Worm (Caenorhabditis elegans): ENCODE results near the gene flp-34.

The flp-34 gene

DNA sequence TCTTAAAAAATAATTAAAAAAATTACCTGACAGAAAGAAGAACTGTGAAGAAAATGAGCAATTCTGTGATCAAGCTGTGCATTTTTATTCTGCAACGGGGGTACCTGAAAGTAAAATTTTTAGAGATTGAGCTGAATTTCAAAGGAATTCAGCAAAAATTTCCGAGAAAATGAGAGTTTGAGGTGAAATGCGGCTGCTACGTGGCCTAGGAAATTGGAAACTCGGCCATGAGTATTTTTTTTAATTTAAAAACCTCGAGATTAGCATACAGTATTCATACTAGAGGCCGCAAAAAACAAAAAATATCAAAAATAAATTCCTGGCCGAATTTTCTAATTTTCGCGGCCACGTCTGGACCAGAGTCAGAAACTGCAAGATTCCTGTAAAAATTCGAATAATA lies at the start of gene flp-34:
TSS of gene flp-34 (minus strand) at position 101 of the 400 bp plus-strand sequence.
- TF ChIP-seq aly-1 (tag; optimal IDR thresholded peaks at IDR 0.05) (no peak), hmbx-1 (tag; optimal IDR thresholded peaks at IDR 0.05) (no peak), scrt-1 (GFP tag; IDR thresholded peaks at IDR 0.05) (no peak), tbx-11 (GFP tag; IDR thresholded peaks at IDR 0.05) (no peak), tra-4 (tag; optimal IDR thresholded peaks at IDR 0.05) (no peak), ets-7 (tag; optimal IDR thresholded peaks at IDR 0.05) (no peak), flt-1 (GFP tag; IDR thresholded peaks at IDR 0.05) (no peak), B0310.2 (tag; optimal IDR thresholded peaks at IDR 0.05) (no peak), tbx-37 (GFP tag; conservative IDR thresholded peaks at IDR 0.05) (no peak), hnd-1 (tag; optimal IDR thresholded peaks at IDR 0.05) (no peak), ama-1 (optimal IDR thresholded peaks at IDR 0.05) (no peak), ceh-36 (tag; optimal IDR thresholded peaks at IDR 0.05) (no peak), F13C5.2 (tag; optimal IDR thresholded peaks at IDR 0.05) (no peak), sea-1 (GFP tag; conservative IDR thresholded peaks at IDR 0.05) (no peak), pes-1 (GFP tag; IDR thresholded peaks at IDR 0.05) (no peak), hmg-4 (GFP tag; optimal IDR thresholded peaks at IDR 0.05) (no peak), ceh-13 (GFP tag; optimal IDR thresholded peaks at IDR 0.05) (no peak)

DNA sequence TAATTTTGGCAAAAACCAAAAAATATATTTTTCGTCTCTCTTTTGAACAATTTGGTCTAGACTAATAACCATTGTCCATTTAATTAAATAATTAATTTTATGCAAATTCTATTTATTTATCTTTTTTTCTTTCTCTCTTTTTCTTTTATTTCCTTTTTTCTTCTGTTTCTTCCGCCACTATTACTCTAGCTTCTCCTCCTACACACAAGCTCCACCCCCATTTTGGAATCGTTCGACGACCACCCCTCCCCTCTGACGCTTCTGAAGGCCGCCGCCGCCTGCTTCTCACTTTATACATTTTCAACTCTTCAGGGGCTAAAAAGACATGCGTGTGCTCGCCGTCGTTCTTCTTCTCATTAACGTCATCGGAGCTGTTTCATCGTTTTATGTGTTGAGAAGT lies 41.7 kb upstream of the flp-34 start, which contains the start of gene K10C9.1:
TSS of gene K10C9.1 (plus strand) at position 301 of the 400 bp plus-strand sequence.
- TF ChIP-seq F13C5.2 (tag; optimal IDR thresholded peaks at IDR 0.05) (no peak), B0310.2 (tag; optimal IDR thresholded peaks at IDR 0.05) (no peak), hmbx-1 (tag; optimal IDR thresholded peaks at IDR 0.05) (no peak), ceh-13 (GFP tag; optimal IDR thresholded peaks at IDR 0.05) (no peak), ets-7 (tag; optimal IDR thresholded peaks at IDR 0.05) (no peak), flt-1 (GFP tag; IDR thresholded peaks at IDR 0.05) (no peak), tra-4 (tag; optimal IDR thresholded peaks at IDR 0.05) (no peak), hnd-1 (tag; optimal IDR thresholded peaks at IDR 0.05) (no peak), tbx-11 (GFP tag; IDR thresholded peaks at IDR 0.05) (no peak), hmg-4 (GFP tag; optimal IDR thresholded peaks at IDR 0.05) (no peak), ama-1 (optimal IDR thresholded peaks at IDR 0.05) (no peak), aly-1 (tag; optimal IDR thresholded peaks at IDR 0.05) (no peak), tbx-37 (GFP tag; conservative IDR thresholded peaks at IDR 0.05) (no peak), ceh-36 (tag; optimal IDR thresholded peaks at IDR 0.05) (no peak), scrt-1 (GFP tag; IDR thresholded peaks at IDR 0.05) (no peak), pes-1 (GFP tag; IDR thresholded peaks at IDR 0.05) (no peak), sea-1 (GFP tag; conservative IDR thresholded peaks at IDR 0.05) (no peak)

DNA sequence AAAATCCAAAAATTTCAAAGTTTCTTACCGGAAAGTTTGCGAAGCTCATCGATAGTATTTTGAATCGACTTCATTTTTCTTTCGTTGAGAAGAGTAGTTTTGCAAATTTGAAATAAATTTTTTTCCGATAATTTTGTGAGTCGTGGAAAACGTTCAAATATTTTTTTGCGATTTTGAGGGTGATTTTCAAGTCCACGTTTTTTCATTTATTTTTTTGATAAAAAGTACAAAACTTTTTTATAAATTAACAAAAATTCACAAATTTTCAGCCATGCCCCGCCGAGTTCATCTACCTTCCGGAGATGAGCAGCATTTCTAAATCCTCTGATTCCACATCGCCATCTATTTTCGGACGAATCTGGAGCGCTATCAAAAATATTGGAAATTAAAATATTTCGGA lies 34.3 kb upstream of the flp-34 start, which contains the start of gene K10C9.7:
TSS of gene K10C9.7 (minus strand) at position 101 of the 400 bp plus-strand sequence.
- no peak for TF ChIP-seq tra-4 (tag; optimal IDR thresholded peaks at IDR 0.05)
- TF ChIP-seq B0310.2 (tag; optimal IDR thresholded peaks at IDR 0.05), result no peak
- TF ChIP-seq ama-1 (optimal IDR thresholded peaks at IDR 0.05), result no peak

DNA sequence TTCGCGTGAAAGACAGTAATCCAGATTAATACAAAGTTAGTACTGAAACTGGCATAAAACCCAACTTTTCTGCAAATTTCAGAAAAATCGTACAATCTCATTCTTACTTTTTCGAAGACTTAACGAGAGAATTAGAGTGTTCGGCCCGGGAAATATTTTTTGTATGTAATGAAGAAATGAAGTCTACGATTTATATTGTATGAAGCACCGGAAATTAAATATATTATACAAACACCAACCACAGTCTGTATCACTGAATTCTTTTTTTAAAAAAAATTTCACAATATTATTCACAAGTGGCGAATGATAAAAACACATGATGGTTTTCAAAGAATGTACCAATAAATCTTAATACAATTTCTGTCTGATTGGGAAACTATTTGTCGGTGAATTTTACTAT lies 31.3 kb upstream of the flp-34 start, which contains the start of gene str-67:
TSS of gene str-67 (minus strand) at position 101 of the 400 bp plus-strand sequence.
- no peak for TF ChIP-seq scrt-1 (GFP tag; IDR thresholded peaks at IDR 0.05)
- TF ChIP-seq ama-1 (optimal IDR thresholded peaks at IDR 0.05), result no peak
- no peak for TF ChIP-seq ets-7 (tag; optimal IDR thresholded peaks at IDR 0.05)
- no peak for TF ChIP-seq tbx-37 (GFP tag; conservative IDR thresholded peaks at IDR 0.05)
- no peak for TF ChIP-seq flt-1 (GFP tag; IDR thresholded peaks at IDR 0.05)
- no peak for TF ChIP-seq hmg-4 (GFP tag; optimal IDR thresholded peaks at IDR 0.05)
- TF ChIP-seq pes-1 (GFP tag; IDR thresholded peaks at IDR 0.05), result no peak
- no peak for TF ChIP-seq B0310.2 (tag; optimal IDR thresholded peaks at IDR 0.05)
- no peak for TF ChIP-seq hmbx-1 (tag; optimal IDR thresholded peaks at IDR 0.05)
- TF ChIP-seq sea-1 (GFP tag; conservative IDR thresholded peaks at IDR 0.05), result no peak
- TF ChIP-seq tra-4 (tag; optimal IDR thresholded peaks at IDR 0.05), result no peak
- no peak for TF ChIP-seq ceh-36 (tag; optimal IDR thresholded peaks at IDR 0.05)
- no peak for TF ChIP-seq aly-1 (tag; optimal IDR thresholded peaks at IDR 0.05)
- TF ChIP-seq hnd-1 (tag; optimal IDR thresholded peaks at IDR 0.05), result no peak
- TF ChIP-seq F13C5.2 (tag; optimal IDR thresholded peaks at IDR 0.05), result no peak

DNA sequence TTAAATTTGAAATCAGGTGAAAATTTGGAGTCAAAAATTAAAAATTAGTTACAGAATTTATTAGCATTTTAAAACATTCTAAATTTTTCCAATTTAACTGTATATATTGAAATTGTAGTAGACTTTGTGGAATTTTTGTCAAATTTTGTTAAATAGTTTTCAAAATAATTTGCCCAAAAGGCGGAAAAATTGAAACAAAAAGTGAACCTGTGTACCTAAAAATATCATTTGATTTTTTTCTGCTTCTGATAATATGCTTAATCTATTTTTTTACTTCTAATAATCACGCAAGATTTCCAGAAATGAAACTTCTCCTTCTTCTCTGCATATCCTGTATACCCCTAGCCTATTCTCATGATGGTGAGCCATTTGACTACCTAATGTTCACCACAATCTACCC lies 28.1 kb upstream of the flp-34 start, which contains the start of gene rnst-2:
TSS of gene rnst-2 (plus strand) at position 301 of the 400 bp plus-strand sequence.
- no peak for TF ChIP-seq ceh-36 (tag; optimal IDR thresholded peaks at IDR 0.05)
- no peak for TF ChIP-seq hmg-4 (GFP tag; optimal IDR thresholded peaks at IDR 0.05)
- TF ChIP-seq tbx-37 (GFP tag; conservative IDR thresholded peaks at IDR 0.05), result no peak
- TF ChIP-seq scrt-1 (GFP tag; IDR thresholded peaks at IDR 0.05), result no peak
- no peak for TF ChIP-seq F13C5.2 (tag; optimal IDR thresholded peaks at IDR 0.05)
- TF ChIP-seq hnd-1 (tag; optimal IDR thresholded peaks at IDR 0.05), result no peak
- no peak for TF ChIP-seq ets-7 (tag; optimal IDR thresholded peaks at IDR 0.05)
- no peak for TF ChIP-seq ceh-13 (GFP tag; optimal IDR thresholded peaks at IDR 0.05)
- TF ChIP-seq tra-4 (tag; optimal IDR thresholded peaks at IDR 0.05), result no peak
- TF ChIP-seq ama-1 (optimal IDR thresholded peaks at IDR 0.05), result no peak
- no peak for TF ChIP-seq B0310.2 (tag; optimal IDR thresholded peaks at IDR 0.05)
- TF ChIP-seq hmbx-1 (tag; optimal IDR thresholded peaks at IDR 0.05), result no peak
- TF ChIP-seq tbx-11 (GFP tag; IDR thresholded peaks at IDR 0.05), result no peak
- TF ChIP-seq aly-1 (tag; optimal IDR thresholded peaks at IDR 0.05), result no peak
- no peak for TF ChIP-seq pes-1 (GFP tag; IDR thresholded peaks at IDR 0.05)
- TF ChIP-seq flt-1 (GFP tag; IDR thresholded peaks at IDR 0.05), result no peak
- no peak for TF ChIP-seq sea-1 (GFP tag; conservative IDR thresholded peaks at IDR 0.05)

DNA sequence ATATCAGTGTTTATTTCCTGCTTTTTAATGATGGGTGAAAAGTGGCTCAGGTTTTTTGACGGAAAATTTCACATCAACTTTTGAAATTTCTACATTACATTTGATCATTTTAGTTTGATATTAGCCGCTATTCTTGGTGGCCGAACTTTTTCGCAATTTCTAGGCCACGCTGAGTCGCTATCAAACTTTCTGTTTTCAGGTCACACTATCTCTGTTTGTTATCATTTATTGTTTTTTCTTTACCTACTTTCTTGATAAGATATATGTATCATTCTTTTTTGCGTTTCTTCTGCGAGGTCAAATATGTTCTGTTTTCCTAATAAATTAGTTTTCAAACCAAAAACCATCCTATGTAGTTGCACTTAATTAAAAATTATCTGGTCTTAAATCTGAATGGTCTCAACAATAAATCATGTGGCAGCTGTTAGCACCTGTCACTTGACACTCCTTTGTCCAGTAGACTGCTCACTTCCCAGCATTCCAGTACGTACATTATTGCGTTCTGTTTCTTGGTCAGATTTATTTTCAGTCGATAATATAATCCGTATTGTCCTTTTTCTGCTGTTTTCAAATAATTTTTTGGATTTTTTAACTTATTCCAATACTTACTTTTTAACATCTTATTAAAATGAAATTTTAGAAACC lies 27.1 kb upstream of the flp-34 start:
- no peak for TF ChIP-seq hnd-1 (tag; optimal IDR thresholded peaks at IDR 0.05)
- no peak for TF ChIP-seq tra-4 (tag; optimal IDR thresholded peaks at IDR 0.05)
- no peak for TF ChIP-seq ceh-36 (tag; optimal IDR thresholded peaks at IDR 0.05)
- TF ChIP-seq ets-7 (tag; optimal IDR thresholded peaks at IDR 0.05), result no peak
- TF ChIP-seq hmbx-1 (tag; optimal IDR thresholded peaks at IDR 0.05), result no peak
- no peak for TF ChIP-seq hmg-4 (GFP tag; optimal IDR thresholded peaks at IDR 0.05)
- no peak for TF ChIP-seq scrt-1 (GFP tag; IDR thresholded peaks at IDR 0.05)
- TF ChIP-seq ama-1 (optimal IDR thresholded peaks at IDR 0.05), result no peak
- TF ChIP-seq flt-1 (GFP tag; IDR thresholded peaks at IDR 0.05), result no peak
- no peak for TF ChIP-seq sea-1 (GFP tag; conservative IDR thresholded peaks at IDR 0.05)

DNA sequence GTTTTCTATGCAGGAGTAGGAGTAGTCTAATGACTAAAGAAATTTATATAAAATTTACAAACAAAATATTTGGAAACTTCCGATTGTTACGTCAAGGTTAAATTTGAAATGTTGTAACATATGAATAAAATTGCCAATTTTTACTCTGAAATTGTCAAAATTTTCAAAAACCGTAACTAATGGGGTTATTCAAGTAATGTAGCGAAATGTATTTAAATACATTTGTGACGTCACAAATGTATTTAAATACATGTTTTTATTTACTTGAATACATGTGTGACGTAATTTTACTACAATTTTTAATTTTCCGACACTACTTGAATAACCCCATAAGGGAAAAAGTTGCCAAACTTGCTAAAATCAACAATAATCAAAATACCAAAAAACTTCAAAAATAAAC lies 20.2 kb upstream of the flp-34 start:
- TF ChIP-seq hmbx-1 (tag; optimal IDR thresholded peaks at IDR 0.05), result no peak
- TF ChIP-seq B0310.2 (tag; optimal IDR thresholded peaks at IDR 0.05), result no peak
- TF ChIP-seq F13C5.2 (tag; optimal IDR thresholded peaks at IDR 0.05), result no peak
- TF ChIP-seq ceh-13 (GFP tag; optimal IDR thresholded peaks at IDR 0.05), result no peak
- no peak for TF ChIP-seq ets-7 (tag; optimal IDR thresholded peaks at IDR 0.05)
- no peak for TF ChIP-seq hmg-4 (GFP tag; optimal IDR thresholded peaks at IDR 0.05)
- no peak for TF ChIP-seq ama-1 (optimal IDR thresholded peaks at IDR 0.05)
- TF ChIP-seq tra-4 (tag; optimal IDR thresholded peaks at IDR 0.05), result no peak
- no peak for TF ChIP-seq sea-1 (GFP tag; conservative IDR thresholded peaks at IDR 0.05)
- TF ChIP-seq ceh-36 (tag; optimal IDR thresholded peaks at IDR 0.05), result no peak
- TF ChIP-seq tbx-37 (GFP tag; conservative IDR thresholded peaks at IDR 0.05), result no peak
- no peak for TF ChIP-seq pes-1 (GFP tag; IDR thresholded peaks at IDR 0.05)
- no peak for TF ChIP-seq hnd-1 (tag; optimal IDR thresholded peaks at IDR 0.05)
- no peak for TF ChIP-seq aly-1 (tag; optimal IDR thresholded peaks at IDR 0.05)
- TF ChIP-seq scrt-1 (GFP tag; IDR thresholded peaks at IDR 0.05), result no peak
- TF ChIP-seq tbx-11 (GFP tag; IDR thresholded peaks at IDR 0.05), result no peak
- no peak for TF ChIP-seq flt-1 (GFP tag; IDR thresholded peaks at IDR 0.05)

Data from whole organism, early embryonic.